Fruit fly (Drosophila melanogaster): ENCODE results near the gene CG31522.

CG31522 gene

dm6 chr3R:4428585-4429464, 33.9 kb downstream of the CG31522 start, which contains the start of gene srl (continued):
- TF ChIP-seq Dip3 (GFP tag; optimal IDR thresholded peaks at IDR 0.05) (no peak), CG7556 (GFP tag; optimal IDR thresholded peaks at IDR 0.05) (no peak), ato (GFP tag; IDR thresholded peaks at IDR 0.05; ENCODE audit: partially characterized antibody) (no peak), CG7745 (tag; optimal IDR thresholded peaks at IDR 0.05) (no peak), CG4820 (GFP tag; optimal IDR thresholded peaks at IDR 0.05) (no peak), Fer3 (tag; optimal IDR thresholded peaks at IDR 0.05) (no peak), dan (GFP tag; IDR thresholded peaks at IDR 0.05) (no peak), CG9727 (GFP tag; optimal IDR thresholded peaks at IDR 0.05) (peak; percentile 19), CG14014 (GFP tag; IDR thresholded peaks at IDR 0.05) (no peak), Hr3 (GFP tag; optimal IDR thresholded peaks at IDR 0.05) (no peak), CG1792 (GFP tag; optimal IDR thresholded peaks at IDR 0.05) (no peak), az2 (GFP tag; optimal IDR thresholded peaks at IDR 0.05) (no peak), CG10462 (GFP tag; optimal IDR thresholded peaks at IDR 0.05) (no peak), Drgx (GFP tag; IDR thresholded peaks at IDR 0.05) (no peak), crp (GFP tag; optimal IDR thresholded peaks at IDR 0.05) (no peak), CG3407 (GFP tag; optimal IDR thresholded peaks at IDR 0.05) (no peak), croc (GFP tag; conservative IDR thresholded peaks at IDR 0.05) (no peak), CG6683 (GFP tag; optimal IDR thresholded peaks at IDR 0.05) (no peak), Eip74EF (GFP tag; optimal IDR thresholded peaks at IDR 0.05) (no peak), CG10654 (GFP tag; optimal IDR thresholded peaks at IDR 0.05) (no peak), disco-r (GFP tag; optimal IDR thresholded peaks at IDR 0.05) (no peak), CG12219 (GFP tag; optimal IDR thresholded peaks at IDR 0.05) (no peak), cato (GFP tag; optimal IDR thresholded peaks at IDR 0.05; ENCODE audit: borderline replicate concordance) (no peak), CG2889 (GFP tag; IDR thresholded peaks at IDR 0.05) (no peak), ATbp (GFP tag; optimal IDR thresholded peaks at IDR 0.05) (no peak), nom (GFP tag; optimal IDR thresholded peaks at IDR 0.05) (no peak), CG8765 (GFP tag; IDR thresholded peaks at IDR 0.05) (no peak), ranshi (GFP tag; IDR thresholded peaks at IDR 0.05) (no peak), CG2712 (tag; optimal IDR thresholded peaks at IDR 0.05) (peak; percentile 21), CG8359 (GFP tag; optimal IDR thresholded peaks at IDR 0.05; ENCODE audit: borderline replicate concordance) (no peak), lov (optimal IDR thresholded peaks at IDR 0.05) (no peak), lov (GFP tag; IDR thresholded peaks at IDR 0.05) (no peak), da (GFP tag; optimal IDR thresholded peaks at IDR 0.05) (no peak), CG3995 (GFP tag; optimal IDR thresholded peaks at IDR 0.05) (peak; percentile 9), stwl (tag; optimal IDR thresholded peaks at IDR 0.05) (peak; percentile 72), gsb (GFP tag; IDR thresholded peaks at IDR 0.05) (no peak), ara (GFP tag; IDR thresholded peaks at IDR 0.05) (no peak), fru (optimal IDR thresholded peaks at IDR 0.05) (no peak), CG6175 (GFP tag; IDR thresholded peaks at IDR 0.05) (peak; percentile 69; the same call in 1 of the 3 replicates), CG1529 (GFP tag; optimal IDR thresholded peaks at IDR 0.05) (no peak), amos (GFP tag; IDR thresholded peaks at IDR 0.05; ENCODE audit: partially characterized antibody) (peak; percentile 39; the same call in 1 of the 2 replicates), kni (GFP tag; optimal IDR thresholded peaks at IDR 0.05) (no peak), cg (GFP tag; optimal IDR thresholded peaks at IDR 0.05) (peak; percentile 85), CG12744 (GFP tag; optimal IDR thresholded peaks at IDR 0.05) (no peak), CG6272 (GFP tag; IDR thresholded peaks at IDR 0.05) (no peak), Atf3 (GFP tag; optimal IDR thresholded peaks at IDR 0.05) (no peak), tgo (GFP tag; IDR thresholded peaks at IDR 0.05) (no peak), stc (GFP tag; IDR thresholded peaks at IDR 0.05) (no peak), zf30C (GFP tag; optimal IDR thresholded peaks at IDR 0.05) (no peak), CG18619 (GFP tag; optimal IDR thresholded peaks at IDR 0.05) (no peak)
